Worm (Caenorhabditis elegans): ENCODE results near the gene cutl-16.

DNA sequence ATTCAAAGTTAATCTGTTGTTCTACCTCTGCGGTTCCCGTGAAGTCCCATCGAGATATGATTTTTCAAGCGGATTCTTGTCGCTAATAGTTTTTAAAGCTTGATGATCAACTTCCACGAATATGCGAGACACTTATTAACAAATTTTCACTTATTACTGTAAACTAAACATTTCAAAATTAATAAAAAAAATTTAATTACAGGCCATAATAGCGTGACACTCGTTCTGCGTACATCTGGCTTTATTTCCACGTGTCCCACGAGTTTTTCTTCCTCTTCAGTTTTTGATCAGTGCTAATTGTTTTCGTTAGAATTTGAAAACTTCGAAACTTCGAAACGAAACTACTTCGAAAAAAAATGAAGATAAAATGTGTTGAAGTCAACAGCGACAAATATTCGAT, 39.6 kb upstream of the cutl-16 start, which contains the start of gene btb-2:
- TF ChIP-seq cog-1 (tag; optimal IDR thresholded peaks at IDR 0.05): no peak
- no peak for TF ChIP-seq ztf-23 (GFP tag; IDR thresholded peaks at IDR 0.05)
- no peak for TF ChIP-seq T22C8.4 (GFP tag; IDR thresholded peaks at IDR 0.05)
- TF ChIP-seq flt-1 (GFP tag; IDR thresholded peaks at IDR 0.05): no peak
- no peak for TF ChIP-seq tab-1 (GFP tag; IDR thresholded peaks at IDR 0.05)
- TF ChIP-seq med-1 (GFP tag; optimal IDR thresholded peaks at IDR 0.05; ENCODE audit: insufficient read depth): no peak

Measured in whole organism, midembryonic.